Worm (Caenorhabditis elegans): Measurements from ENCODE around the gene rhi-1.

DNA sequence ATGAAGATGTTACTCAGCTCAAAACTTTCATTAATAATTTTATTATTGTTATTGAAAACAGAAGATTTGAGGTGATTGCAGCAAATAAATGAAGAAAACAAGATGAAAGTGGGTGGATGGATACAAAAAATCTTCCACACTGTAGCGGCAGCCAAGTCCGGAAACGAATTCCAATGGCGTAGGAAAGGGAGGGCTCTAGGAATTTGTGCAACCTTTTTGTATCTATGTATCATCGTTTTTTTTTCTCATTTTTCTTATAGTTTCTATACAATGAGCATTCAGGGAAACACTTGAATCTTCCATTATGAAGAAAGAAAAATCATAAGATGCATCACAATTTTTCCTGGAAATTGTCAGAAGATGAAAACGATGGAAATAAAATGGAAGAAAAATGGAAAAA is 7.8 kb upstream of the rhi-1 start:
- no peak for TF ChIP-seq K12H6.12 (tag; optimal IDR thresholded peaks at IDR 0.05)
- TF ChIP-seq nhr-27 (tag; optimal IDR thresholded peaks at IDR 0.05): no peak
- TF ChIP-seq ama-1 (optimal IDR thresholded peaks at IDR 0.05): no peak
- TF ChIP-seq ama-1 (GFP tag; optimal IDR thresholded peaks at IDR 0.05): no peak
- TF ChIP-seq ztf-6 (GFP tag; IDR thresholded peaks at IDR 0.05): no peak
- TF ChIP-seq nhr-179 (tag; optimal IDR thresholded peaks at IDR 0.05): no peak
- TF ChIP-seq sdz-38 (tag; optimal IDR thresholded peaks at IDR 0.05): no peak
- no peak for TF ChIP-seq pha-4 (tag; optimal IDR thresholded peaks at IDR 0.05)
- no peak for TF ChIP-seq somi-1 (GFP tag; optimal IDR thresholded peaks at IDR 0.05)
- TF ChIP-seq hlh-12 (tag; optimal IDR thresholded peaks at IDR 0.05): no peak
- TF ChIP-seq sptf-2 (GFP tag; optimal IDR thresholded peaks at IDR 0.05): no peak
- TF ChIP-seq F49E8.2 (tag; optimal IDR thresholded peaks at IDR 0.05; ENCODE audit: insufficient read depth): no peak
